Worm (Caenorhabditis elegans) whole organism, mixed stage, embryonic: Measurements from ENCODE around the gene glb-10.

Experiments
- bed-3 ChIP-seq: fragments of 200-800 bp; sonication (Bioruptor generic); optimal IDR thresholded peaks from 3 replicates; lab custom pipeline; 2018; ENCODE audit warnings: mild to moderate bottlenecking, missing genetic modification characterization, moderate library complexity, missing compliant biosample characterization
- blmp-1 ChIP-seq: fragments of 150-350 bp; optimal IDR thresholded peaks from 2 replicates; lab custom pipeline; 2014; ENCODE audit warnings: missing biosample characterization, missing genetic modification characterization
- elt-3 ChIP-seq: fragments of 150-350 bp; optimal IDR thresholded peaks from 2 replicates; lab custom pipeline; 2014; ENCODE audit warnings: missing biosample characterization, missing genetic modification characterization
- hlh-1 ChIP-seq: fragments of 150-350 bp; optimal IDR thresholded peaks from 2 replicates; lab custom pipeline; 2014; ENCODE audit warnings: missing biosample characterization, missing genetic modification reagents, missing genetic modification characterization
- lsy-2 ChIP-seq: fragments of 150-350 bp; optimal IDR thresholded peaks from 2 replicates; lab custom pipeline; 2014; ENCODE audit warnings: missing biosample characterization, missing genetic modification characterization
- mab-5 ChIP-seq: fragments of 150-350 bp; optimal IDR thresholded peaks from 2 replicates; lab custom pipeline; 2014; ENCODE audit warnings: missing biosample characterization, missing genetic modification characterization
- nhr-12 ChIP-seq: fragments of 150-350 bp; optimal IDR thresholded peaks from 2 replicates; lab custom pipeline; 2014; ENCODE audit warnings: missing biosample characterization, missing genetic modification characterization
- nhr-2 ChIP-seq: fragments of 150-350 bp; optimal IDR thresholded peaks from 2 replicates; lab custom pipeline; 2014; ENCODE audit warnings: missing biosample characterization, missing genetic modification characterization
- nhr-237 ChIP-seq: fragments of 150-350 bp; optimal IDR thresholded peaks from 2 replicates; lab custom pipeline; 2014; ENCODE audit warnings: missing biosample characterization, missing genetic modification characterization
- nhr-76 ChIP-seq: sonication (generic microtip); optimal IDR thresholded peaks from 2 replicates; lab custom pipeline; 2017; ENCODE audit warnings: missing biosample characterization, missing genetic modification characterization
- snpc-4 ChIP-seq: fragments of 150-350 bp; optimal IDR thresholded peaks from 2 replicates; lab custom pipeline; 2014; ENCODE audit warnings: missing biosample characterization, missing genetic modification characterization
- unc-120 ChIP-seq: sonication (generic microtip); optimal IDR thresholded peaks from 2 replicates; lab custom pipeline; 2017; ENCODE audit warnings: missing genetic modification characterization, missing compliant biosample characterization; ENCODE audit not compliant: poor library complexity, severe bottlenecking
- unc-62 ChIP-seq: fragments of 150-350 bp; optimal IDR thresholded peaks from 2 replicates; lab custom pipeline; 2014; ENCODE audit warnings: missing biosample characterization, missing genetic modification reagents, missing genetic modification characterization
- ztf-11 ChIP-seq: fragments of 150-350 bp; optimal IDR thresholded peaks from 2 replicates; lab custom pipeline; 2014; ENCODE audit warnings: missing biosample characterization, missing genetic modification characterization

DNA sequence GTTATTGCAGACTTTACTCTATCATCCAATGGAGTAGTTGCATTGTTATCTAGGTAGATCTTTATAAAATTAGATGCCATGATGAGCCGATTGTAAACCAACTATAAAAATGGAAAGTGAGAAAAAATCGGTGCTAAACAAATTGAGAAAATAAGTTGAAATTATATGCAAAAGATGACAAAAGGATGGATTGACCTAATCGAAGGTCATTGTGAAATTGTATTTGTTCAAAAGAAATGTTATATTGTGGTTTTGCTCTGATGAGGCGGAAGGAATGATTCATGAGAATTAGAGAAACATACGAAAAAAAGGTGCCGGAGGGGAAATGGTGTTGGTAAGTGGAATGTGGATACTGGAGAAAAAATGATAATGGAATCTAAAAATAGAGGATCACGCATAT lies 28.1 kb downstream of the glb-10 start, which contains the start of gene scly-1:
- TF ChIP-seq snpc-4 (tag; lab: Kevin White, UChicago) (no peak), nhr-76 (no peak), nhr-237 (tag; lab: Kevin White, UChicago) (no peak), ztf-11 (tag; lab: Kevin White, UChicago) (no peak), blmp-1 (tag; lab: Kevin White, UChicago) (no peak), lsy-2 (tag; lab: Kevin White, UChicago) (no peak), bed-3 (no peak), elt-3 (tag; lab: Kevin White, UChicago) (no peak), nhr-12 (no peak), unc-120 (tag; lab: Kevin White, UChicago) (no peak), unc-62 (GFP tag; lab: Kevin White, UChicago) (no peak), nhr-2 (tag; lab: Kevin White, UChicago) (no peak), mab-5 (no peak), hlh-1 (no peak)
